Fruit fly (Drosophila melanogaster) whole organism, embryonic: ENCODE data around the gene Gr64a.
A peak's percentile ranks its signal among the peaks of the same experiment; 100 is the strongest.

ENCODE experiments used
- Ada2b ChIP-seq: fragments of 200-800 bp; sonication (Bioruptor generic); IDR thresholded peaks from 2 replicates; pipeline ENCODE4 v1.3.6; 2022; ENCODE audit warnings: missing biosample characterization, missing genetic modification characterization
- CG10209 ChIP-seq: fragments of 200-800 bp; sonication (Bioruptor generic); optimal IDR thresholded peaks from 3 replicates; lab custom pipeline; 2017; ENCODE audit warnings: missing biosample characterization, mild to moderate bottlenecking, missing genetic modification characterization, missing genetic modification reagents
- CG10462 ChIP-seq: fragments of 200-800 bp; sonication (Bioruptor generic); optimal IDR thresholded peaks from 2 replicates; lab custom pipeline; 2016; ENCODE audit warnings: missing biosample characterization, missing genetic modification characterization
- CG11696 ChIP-seq: fragments of 200-800 bp; sonication (Bioruptor generic); IDR thresholded peaks from 2 replicates; pipeline ENCODE4 v1.3.6; 2022; ENCODE audit warnings: missing biosample characterization, missing genetic modification characterization
- CG11723 ChIP-seq: fragments of 200-800 bp; sonication (Bioruptor generic); optimal IDR thresholded peaks from 2 replicates; lab custom pipeline; 2017; ENCODE audit warnings: missing biosample characterization, mild to moderate bottlenecking, missing genetic modification characterization
- CG12219 ChIP-seq: fragments of 200-800 bp; sonication (Bioruptor generic); optimal IDR thresholded peaks from 3 replicates; lab custom pipeline; 2018; ENCODE audit warnings: missing biosample characterization, mild to moderate bottlenecking, missing genetic modification characterization
- CG13894 ChIP-seq: fragments of 200-800 bp; sonication (Bioruptor generic); optimal IDR thresholded peaks from 3 replicates; lab custom pipeline; 2018; ENCODE audit warnings: missing biosample characterization, mild to moderate bottlenecking, missing genetic modification characterization, moderate library complexity
- CG1529 ChIP-seq: fragments of 200-800 bp; sonication (Bioruptor generic); optimal IDR thresholded peaks from 3 replicates; lab custom pipeline; 2018; ENCODE audit warnings: missing biosample characterization, missing genetic modification characterization
- CG15514 ChIP-seq: fragments of 200-800 bp; sonication (Bioruptor generic); optimal IDR thresholded peaks from 3 replicates; lab custom pipeline; 2017; ENCODE audit warnings: missing biosample characterization, missing genetic modification characterization, mild to moderate bottlenecking, moderate library complexity, missing genetic modification reagents
- CG2116 ChIP-seq: fragments of 200-800 bp; sonication (Bioruptor generic); optimal IDR thresholded peaks from 3 replicates; lab custom pipeline; 2018; ENCODE audit warnings: missing biosample characterization, mild to moderate bottlenecking, missing genetic modification characterization
- CG2889 ChIP-seq: fragments of 200-800 bp; sonication (Bioruptor generic); IDR thresholded peaks from 3 replicates; pipeline ENCODE4 v1.3.6; 2022; ENCODE audit warnings: missing biosample characterization, missing genetic modification characterization
- CG32767 ChIP-seq: fragments of 200-800 bp; sonication (Bioruptor generic); IDR thresholded peaks from 2 replicates; pipeline ENCODE4 v1.3.6; 2022; ENCODE audit warnings: missing biosample characterization, missing genetic modification characterization
- CG3407 ChIP-seq: fragments of 200-800 bp; sonication (Bioruptor generic); optimal IDR thresholded peaks from 2 replicates; lab custom pipeline; 2018; ENCODE audit warnings: missing biosample characterization, mild to moderate bottlenecking, missing genetic modification characterization
- CG34224 ChIP-seq: fragments of 200-800 bp; sonication (Bioruptor generic); IDR thresholded peaks from 3 replicates; pipeline ENCODE4 v1.3.6; 2022; ENCODE audit warnings: missing biosample characterization, missing genetic modification characterization; ENCODE audit not compliant: partially characterized antibody
- CG4404 ChIP-seq: fragments of 200-800 bp; sonication (Bioruptor generic); IDR thresholded peaks from 2 replicates; pipeline ENCODE4 v1.3.6; 2022; ENCODE audit warnings: missing biosample characterization, missing genetic modification characterization
- CG6254 ChIP-seq: fragments of 200-800 bp; sonication (Bioruptor generic); optimal IDR thresholded peaks from 3 replicates; lab custom pipeline; 2017; ENCODE audit warnings: mild to moderate bottlenecking, missing biosample characterization, missing genetic modification reagents, missing genetic modification characterization
- CG6791 ChIP-seq: fragments of 200-800 bp; sonication (Bioruptor generic); IDR thresholded peaks from 3 replicates; pipeline ENCODE4 v1.3.6; 2022; ENCODE audit warnings: missing biosample characterization, missing genetic modification characterization; ENCODE audit not compliant: partially characterized antibody
- CG8944 ChIP-seq: fragments of 200-800 bp; sonication (Bioruptor generic); optimal IDR thresholded peaks from 3 replicates; lab custom pipeline; 2016; ENCODE audit warnings: missing biosample characterization, missing genetic modification characterization
- CG9727 ChIP-seq: fragments of 200-800 bp; sonication (Bioruptor generic); optimal IDR thresholded peaks from 3 replicates; lab custom pipeline; 2017; ENCODE audit warnings: missing biosample characterization, mild to moderate bottlenecking, missing genetic modification characterization
- D19B ChIP-seq: fragments of 200-800 bp; sonication (Bioruptor generic); optimal IDR thresholded peaks from 2 replicates; lab custom pipeline; 2017; ENCODE audit warnings: missing biosample characterization, mild to moderate bottlenecking, missing genetic modification characterization
- Ets65A ChIP-seq: fragments of 200-800 bp; sonication (Bioruptor generic); peaks from one replicate; lab custom pipeline; 2016; ENCODE audit warnings: missing biosample characterization, missing genetic modification characterization
- Gug ChIP-seq: fragments of 200-800 bp; sonication (Bioruptor generic); IDR thresholded peaks from 4 replicates; pipeline ENCODE4 v1.3.6; 2022; ENCODE audit warnings: missing biosample characterization, missing genetic modification characterization
- HLH3B ChIP-seq: fragments of 200-800 bp; sonication (Bioruptor generic); IDR thresholded peaks from 2 replicates; pipeline ENCODE4 v1.3.6; 2022; ENCODE audit warnings: missing biosample characterization, missing genetic modification characterization
- Hey ChIP-seq: fragments of 200-800 bp; sonication (Bioruptor generic); optimal IDR thresholded peaks from 3 replicates; lab custom pipeline; 2018; ENCODE audit warnings: missing biosample characterization, mild to moderate bottlenecking, missing genetic modification characterization
- Kr ChIP-seq: fragments of 200-800 bp; sonication (Bioruptor generic); optimal IDR thresholded peaks from 2 replicates; lab custom pipeline; 2017; ENCODE audit warnings: missing biosample characterization, mild to moderate bottlenecking, missing genetic modification characterization
- MTF-1 ChIP-seq: fragments of 200-800 bp; sonication (Bioruptor generic); optimal IDR thresholded peaks from 2 replicates; lab custom pipeline; 2018; ENCODE audit warnings: missing biosample characterization, mild to moderate bottlenecking, missing genetic modification characterization, borderline replicate concordance
- Mes4 ChIP-seq: fragments of 200-800 bp; sonication (Bioruptor generic); optimal IDR thresholded peaks from 2 replicates; lab custom pipeline; 2016; ENCODE audit warnings: missing biosample characterization, missing genetic modification characterization
- Myb ChIP-seq: fragments of 200-800 bp; sonication (Bioruptor generic); optimal IDR thresholded peaks from 2 replicates; lab custom pipeline; 2016; ENCODE audit warnings: missing biosample characterization, missing genetic modification characterization
- Spps ChIP-seq: fragments of 200-800 bp; sonication (Bioruptor generic); optimal IDR thresholded peaks from 2 replicates; lab custom pipeline; 2018; ENCODE audit warnings: missing biosample characterization, mild to moderate bottlenecking, missing genetic modification characterization
- YL-1 ChIP-seq: fragments of 200-800 bp; sonication (Bioruptor generic); optimal IDR thresholded peaks from 3 replicates; lab custom pipeline; 2017; ENCODE audit warnings: missing biosample characterization, mild to moderate bottlenecking, missing genetic modification characterization
- ab ChIP-seq: fragments of 200-800 bp; sonication (Bioruptor generic); optimal IDR thresholded peaks from 2 replicates; lab custom pipeline; 2016; ENCODE audit warnings: missing biosample characterization, missing genetic modification characterization
- ac ChIP-seq: fragments of 200-800 bp; sonication (Bioruptor generic); optimal IDR thresholded peaks from 3 replicates; lab custom pipeline; 2017; ENCODE audit warnings: missing biosample characterization, mild to moderate bottlenecking, missing genetic modification characterization
- cad ChIP-seq: fragments of >200 bp; optimal IDR thresholded peaks from 2 replicates; lab custom pipeline; 2017; ENCODE audit warnings: missing biosample characterization, missing genetic modification characterization
- caup ChIP-seq: fragments of 200-800 bp; sonication (Bioruptor generic); optimal IDR thresholded peaks from 3 replicates; lab custom pipeline; 2017; ENCODE audit warnings: missing biosample characterization, mild to moderate bottlenecking, missing genetic modification characterization, moderate library complexity; ENCODE audit not compliant: severe bottlenecking
- en ChIP-seq: fragments of 200-800 bp; sonication (Bioruptor generic); optimal IDR thresholded peaks from 2 replicates; lab custom pipeline; 2016; ENCODE audit warnings: missing biosample characterization, missing genetic modification characterization
- fu2 ChIP-seq: fragments of 200-800 bp; sonication (Bioruptor generic); optimal IDR thresholded peaks from 2 replicates; lab custom pipeline; 2016; ENCODE audit warnings: missing biosample characterization, missing genetic modification characterization
- gem ChIP-seq: fragments of 200-800 bp; sonication (Bioruptor generic); optimal IDR thresholded peaks from 2 replicates; lab custom pipeline; 2019; ENCODE audit warnings: missing biosample characterization, mild to moderate bottlenecking, missing genetic modification characterization, moderate library complexity
- ham ChIP-seq: fragments of 200-800 bp; sonication (Bioruptor generic); IDR thresholded peaks from 2 replicates; pipeline ENCODE4 v1.3.6; 2022; ENCODE audit warnings: missing biosample characterization, missing genetic modification characterization
- kni ChIP-seq: fragments of 200-800 bp; sonication (Bioruptor generic); optimal IDR thresholded peaks from 3 replicates; lab custom pipeline; 2017; ENCODE audit warnings: mild to moderate bottlenecking, missing biosample characterization, missing genetic modification reagents, missing genetic modification characterization
- knrl ChIP-seq: fragments of 200-800 bp; sonication (Bioruptor generic); IDR thresholded peaks from 3 replicates; pipeline ENCODE4 v1.3.6; 2022; ENCODE audit warnings: missing biosample characterization, missing genetic modification characterization; ENCODE audit not compliant: partially characterized antibody
- pnt ChIP-seq: fragments of 200-800 bp; sonication (Bioruptor generic); optimal IDR thresholded peaks from 3 replicates; lab custom pipeline; 2016; ENCODE audit warnings: missing biosample characterization, missing genetic modification characterization
- psq ChIP-seq: fragments of 200-800 bp; sonication (Bioruptor generic); optimal IDR thresholded peaks from 2 replicates; lab custom pipeline; 2017; ENCODE audit warnings: missing biosample characterization, missing genetic modification characterization
- pzg ChIP-seq: fragments of 200-800 bp; sonication (Bioruptor generic); optimal IDR thresholded peaks from 3 replicates; lab custom pipeline; 2018; ENCODE audit warnings: missing biosample characterization, mild to moderate bottlenecking, missing genetic modification characterization, moderate library complexity
- ranshi ChIP-seq: fragments of 200-800 bp; sonication (Bioruptor generic); IDR thresholded peaks from 2 replicates; pipeline ENCODE4 v1.3.6; 2022; ENCODE audit warnings: missing biosample characterization, missing genetic modification characterization
- schlank ChIP-seq: fragments of 200-800 bp; sonication (Bioruptor generic); optimal IDR thresholded peaks from 2 replicates; lab custom pipeline; 2018; ENCODE audit warnings: missing biosample characterization, mild to moderate bottlenecking, missing genetic modification characterization
- scrt ChIP-seq: fragments of 200-800 bp; sonication (Bioruptor generic); optimal IDR thresholded peaks from 2 replicates; lab custom pipeline; 2018; ENCODE audit warnings: missing biosample characterization, mild to moderate bottlenecking, missing genetic modification characterization, moderate library complexity
- slbo ChIP-seq: fragments of 200-800 bp; sonication (Bioruptor generic); IDR thresholded peaks from 2 replicates; pipeline ENCODE4 v1.3.6; 2022; ENCODE audit warnings: missing biosample characterization, missing genetic modification characterization
- so ChIP-seq: fragments of 200-800 bp; sonication (Bioruptor generic); IDR thresholded peaks from 3 replicates; pipeline ENCODE4 v1.3.6; 2022; ENCODE audit warnings: missing biosample characterization, missing genetic modification characterization
- tup ChIP-seq: fragments of 200-800 bp; sonication (Bioruptor generic); optimal IDR thresholded peaks from 2 replicates; lab custom pipeline; 2016; ENCODE audit warnings: missing biosample characterization, mild to moderate bottlenecking, missing genetic modification characterization, moderate library complexity

Gr64a gene

dm6 chr3L:3978762-3979516 lies 47.6 kb upstream of the Gr64a start (continued):
- no peak for TF ChIP-seq Myb
- peak; percentile 36 for TF ChIP-seq Kr (GFP tag; lab: Kevin White, UChicago)
- TF ChIP-seq Hey (tag; lab: Kevin White, UChicago), result no peak
- no peak for TF ChIP-seq ac
- no peak for TF ChIP-seq Gug (GFP tag; lab: Robert Waterston, UW)
- TF ChIP-seq D19B (GFP tag; lab: Kevin White, UChicago), result no peak
- no peak for TF ChIP-seq CG6254

- TF ChIP-seq CG3407 (GFP tag; lab: Kevin White, UChicago), result no peak
- TF ChIP-seq CG2116, result no peak
- TF ChIP-seq CG12219 (GFP tag; lab: Kevin White, UChicago), result no peak
- no peak for TF ChIP-seq tup (GFP tag; lab: Kevin White, UChicago)
- TF ChIP-seq slbo (GFP tag; lab: Robert Waterston, UW), result no peak
- peak; percentile 84 for TF ChIP-seq scrt (GFP tag; lab: Kevin White, UChicago)
- TF ChIP-seq pzg (GFP tag; lab: Kevin White, UChicago), result no peak
- TF ChIP-seq CG4404, result no peak
- no peak for TF ChIP-seq CG11696 (GFP tag; lab: Robert Waterston, UW)
- no peak for TF ChIP-seq CG1529 (GFP tag; lab: Kevin White, UChicago)
- no peak for TF ChIP-seq Ada2b (GFP tag; lab: Robert Waterston, UW)
- no peak for TF ChIP-seq en (GFP tag; lab: Kevin White, UChicago)
- no peak for TF ChIP-seq so
- no peak for TF ChIP-seq ab (GFP tag; lab: Kevin White, UChicago)
- TF ChIP-seq caup (GFP tag; lab: Kevin White, UChicago), result no peak
- no peak for TF ChIP-seq Spps (tag; lab: Kevin White, UChicago)
- no peak for TF ChIP-seq cad (GFP tag; lab: Kevin White, UChicago)
- TF ChIP-seq Ets65A, result peak; percentile 72
- TF ChIP-seq ac, result peak; percentile 54
- no peak for TF ChIP-seq CG11723
- no peak for TF ChIP-seq MTF-1 (GFP tag; lab: Kevin White, UChicago)
- no peak for TF ChIP-seq fu2 (GFP tag; lab: Kevin White, UChicago)
- TF ChIP-seq YL-1 (GFP tag; lab: Kevin White, UChicago), result no peak
- no peak for TF ChIP-seq CG34224 (GFP tag; lab: Robert Waterston, UW)
- no peak for TF ChIP-seq psq (GFP tag; lab: Kevin White, UChicago)
- TF ChIP-seq pnt (GFP tag; lab: Kevin White, UChicago), result no peak
- peak; percentile 30 for TF ChIP-seq CG13894 (tag; lab: Kevin White, UChicago)
- no peak for TF ChIP-seq gem
- TF ChIP-seq CG2889, result no peak
- no peak for TF ChIP-seq Mes4
- peak; percentile 38 for TF ChIP-seq Hey (tag; lab: Kevin White, UChicago)
- peak; percentile 33; the same call in 1 of the 3 replicates for TF ChIP-seq CG6791 (GFP tag; lab: Robert Waterston, UW)
- no peak for TF ChIP-seq CG32767 (GFP tag; lab: Robert Waterston, UW)
- TF ChIP-seq HLH3B, result no peak
- no peak for TF ChIP-seq CG10462 (GFP tag; lab: Kevin White, UChicago)
- no peak for TF ChIP-seq knrl
- TF ChIP-seq kni (GFP tag; lab: Kevin White, UChicago), result peak; percentile 30
- no peak for TF ChIP-seq schlank
- TF ChIP-seq CG10209 (GFP tag; lab: Kevin White, UChicago), result no peak
- TF ChIP-seq ham (GFP tag; lab: Robert Waterston, UW), result no peak
- TF ChIP-seq CG15514 (GFP tag; lab: Kevin White, UChicago), result no peak
- no peak for TF ChIP-seq ranshi
- TF ChIP-seq CG8944 (GFP tag; lab: Kevin White, UChicago), result no peak
- TF ChIP-seq CG9727 (GFP tag; lab: Kevin White, UChicago), result no peak
Observed at dm6 chr3L:3980027-3980426, 46.5 kb upstream of the Gr64a start.
